Fruit fly (Drosophila melanogaster) whole organism, embryonic: ENCODE data around the gene mnd.
A peak's percentile ranks its signal among the peaks of the same experiment; 100 is the strongest.

Experiments
- CG10431 ChIP-seq: fragments of 200-800 bp; sonication (Bioruptor generic); optimal IDR thresholded peaks from 3 replicates; lab custom pipeline; 2018; ENCODE audit warnings: missing biosample characterization, mild to moderate bottlenecking, missing genetic modification characterization
- CG10543 ChIP-seq: fragments of 200-800 bp; sonication (Bioruptor generic); optimal IDR thresholded peaks from 3 replicates; lab custom pipeline; 2017; ENCODE audit warnings: missing biosample characterization, mild to moderate bottlenecking, missing genetic modification characterization, moderate library complexity
- CG10979 ChIP-seq: fragments of 200-800 bp; sonication (Bioruptor generic); optimal IDR thresholded peaks from 2 replicates; lab custom pipeline; 2018; ENCODE audit warnings: missing biosample characterization, mild to moderate bottlenecking, missing genetic modification characterization, moderate library complexity
- CG11085 ChIP-seq: fragments of 200-800 bp; sonication (Bioruptor generic); IDR thresholded peaks from 2 replicates; pipeline ENCODE4 v1.3.6; 2022; ENCODE audit warnings: missing biosample characterization, missing genetic modification characterization
- CG11504 ChIP-seq: fragments of 200-800 bp; sonication (Bioruptor generic); optimal IDR thresholded peaks from 3 replicates; lab custom pipeline; 2019; ENCODE audit warnings: missing biosample characterization, mild to moderate bottlenecking, missing genetic modification characterization, moderate library complexity
- CG11696 ChIP-seq: fragments of 200-800 bp; sonication (Bioruptor generic); IDR thresholded peaks from 2 replicates; pipeline ENCODE4 v1.3.6; 2022; ENCODE audit warnings: missing biosample characterization, missing genetic modification characterization
- CG12391 ChIP-seq: fragments of 200-800 bp; sonication (Bioruptor generic); optimal IDR thresholded peaks from 3 replicates; lab custom pipeline; 2018; ENCODE audit warnings: missing biosample characterization, mild to moderate bottlenecking, missing genetic modification characterization, moderate library complexity
- CG12659 ChIP-seq: fragments of 200-800 bp; sonication (Bioruptor generic); optimal IDR thresholded peaks from 3 replicates; lab custom pipeline; 2017; ENCODE audit warnings: mild to moderate bottlenecking, missing biosample characterization, missing genetic modification reagents, missing genetic modification characterization
- CG13894 ChIP-seq: fragments of 200-800 bp; sonication (Bioruptor generic); optimal IDR thresholded peaks from 3 replicates; lab custom pipeline; 2018; ENCODE audit warnings: missing biosample characterization, mild to moderate bottlenecking, missing genetic modification characterization, moderate library complexity
- CG16779 ChIP-seq: fragments of 200-800 bp; sonication (Bioruptor generic); IDR thresholded peaks from 2 replicates; pipeline ENCODE4 v1.3.6; 2022; ENCODE audit warnings: missing biosample characterization, missing genetic modification characterization
- CG2712 ChIP-seq: fragments of 200-800 bp; optimal IDR thresholded peaks from 3 replicates; lab custom pipeline; 2019; ENCODE audit warnings: missing biosample characterization, mild to moderate bottlenecking, missing genetic modification characterization, moderate library complexity
- CG34224 ChIP-seq: fragments of 200-800 bp; sonication (Bioruptor generic); IDR thresholded peaks from 3 replicates; pipeline ENCODE4 v1.3.6; 2022; ENCODE audit warnings: missing biosample characterization, missing genetic modification characterization; ENCODE audit not compliant: partially characterized antibody
- CG3995 ChIP-seq: fragments of 200-800 bp; sonication (Bioruptor generic); optimal IDR thresholded peaks from 3 replicates; lab custom pipeline; 2016; ENCODE audit warnings: missing biosample characterization, missing genetic modification characterization
- CG4617 ChIP-seq: fragments of 200-800 bp; sonication (Bioruptor generic); optimal IDR thresholded peaks from 3 replicates; lab custom pipeline; 2016; ENCODE audit warnings: missing biosample characterization, missing genetic modification characterization, borderline replicate concordance
- CG5245 ChIP-seq: fragments of 200-800 bp; sonication (Bioruptor generic); optimal IDR thresholded peaks from 3 replicates; lab custom pipeline; 2016; ENCODE audit warnings: missing biosample characterization, missing genetic modification characterization
- CG6689 ChIP-seq: fragments of 200-800 bp; sonication (Bioruptor generic); IDR thresholded peaks from 2 replicates; pipeline ENCODE4 v1.3.6; 2022; ENCODE audit warnings: missing biosample characterization, missing genetic modification characterization
- CG6813 ChIP-seq: fragments of 200-800 bp; sonication (Bioruptor generic); optimal IDR thresholded peaks from 2 replicates; lab custom pipeline; 2017; ENCODE audit warnings: missing biosample characterization, missing genetic modification characterization, mild to moderate bottlenecking, moderate library complexity, missing genetic modification reagents
- CG6854 ChIP-seq: fragments of 200-800 bp; sonication (Bioruptor generic); optimal IDR thresholded peaks from 3 replicates; lab custom pipeline; 2017; ENCODE audit warnings: missing biosample characterization, mild to moderate bottlenecking, missing genetic modification characterization
- CG7839 ChIP-seq: fragments of 200-800 bp; sonication (Bioruptor generic); optimal IDR thresholded peaks from 3 replicates; lab custom pipeline; 2018; ENCODE audit warnings: missing biosample characterization, mild to moderate bottlenecking, missing genetic modification characterization, moderate library complexity
- CG8944 ChIP-seq: fragments of 200-800 bp; sonication (Bioruptor generic); optimal IDR thresholded peaks from 3 replicates; lab custom pipeline; 2016; ENCODE audit warnings: missing biosample characterization, missing genetic modification characterization
- CkIIα-i1 ChIP-seq: fragments of 200-800 bp; sonication (Bioruptor generic); IDR thresholded peaks from 2 replicates; pipeline ENCODE4 v1.3.6; 2022; ENCODE audit warnings: missing biosample characterization, missing genetic modification characterization
- Doc2 ChIP-seq: fragments of 200-800 bp; sonication (Bioruptor generic); IDR thresholded peaks from 2 replicates; pipeline ENCODE4 v1.3.6; 2022; ENCODE audit warnings: missing biosample characterization, missing genetic modification characterization
- Drgx ChIP-seq: fragments of 200-800 bp; sonication (Bioruptor generic); IDR thresholded peaks from 2 replicates; pipeline ENCODE4 v1.3.6; 2022; ENCODE audit warnings: missing biosample characterization, missing genetic modification characterization
- Ets65A ChIP-seq: fragments of 200-800 bp; sonication (Bioruptor generic); peaks from one replicate; lab custom pipeline; 2016; ENCODE audit warnings: missing biosample characterization, missing genetic modification characterization
- H15 ChIP-seq: fragments of 200-800 bp; sonication (Bioruptor generic); IDR thresholded peaks from 3 replicates; pipeline ENCODE4 v1.3.6; 2022; ENCODE audit warnings: missing biosample characterization, missing genetic modification characterization
- MBD-R2 ChIP-seq: fragments of 200-800 bp; sonication (Bioruptor generic); IDR thresholded peaks from 2 replicates; pipeline ENCODE4 v1.3.6; 2022; ENCODE audit warnings: missing biosample characterization, missing genetic modification characterization
- Rfx ChIP-seq: fragments of 200-800 bp; sonication (Bioruptor generic); IDR thresholded peaks from 2 replicates; pipeline ENCODE4 v1.3.6; 2022; ENCODE audit warnings: missing biosample characterization, missing genetic modification characterization
- TFAM ChIP-seq: fragments of 200-800 bp; sonication (Bioruptor generic); optimal IDR thresholded peaks from 2 replicates; lab custom pipeline; 2017; ENCODE audit warnings: missing biosample characterization, missing genetic modification characterization, inconsistent platforms
- Xrp1 ChIP-seq: fragments of 200-800 bp; sonication (Bioruptor generic); IDR thresholded peaks from 2 replicates; pipeline ENCODE4 v1.3.6; 2022; ENCODE audit warnings: missing biosample characterization, missing genetic modification characterization
- ase ChIP-seq: fragments of 200-800 bp; sonication (Bioruptor generic); IDR thresholded peaks from 3 replicates; pipeline ENCODE4 v1.3.6; 2022; ENCODE audit warnings: missing biosample characterization, missing genetic modification characterization
- bab2 ChIP-seq: fragments of 200-800 bp; sonication (Bioruptor generic); optimal IDR thresholded peaks from 2 replicates; lab custom pipeline; 2016; ENCODE audit warnings: missing biosample characterization, missing genetic modification characterization
- dati ChIP-seq: fragments of 200-800 bp; sonication (Bioruptor generic); IDR thresholded peaks from 2 replicates; pipeline ENCODE4 v1.3.6; 2022; ENCODE audit warnings: missing biosample characterization, missing genetic modification characterization
- dpn ChIP-seq, 2 experiments: fragments of 200-800 bp; sonication (Bioruptor generic); optimal IDR thresholded peaks; 3 replicates each; lab custom pipeline; 2016; ENCODE audit warnings: missing biosample characterization in 2 of 2, missing genetic modification characterization in 2 of 2
- exex ChIP-seq: fragments of 200-800 bp; sonication (Bioruptor generic); optimal IDR thresholded peaks from 4 replicates; lab custom pipeline; 2018; ENCODE audit warnings: missing biosample characterization, mild to moderate bottlenecking, missing genetic modification characterization, moderate library complexity
- gce ChIP-seq: fragments of 200-800 bp; sonication (Bioruptor generic); IDR thresholded peaks from 3 replicates; pipeline ENCODE4 v1.3.6; 2022; ENCODE audit warnings: missing biosample characterization, missing genetic modification characterization
- gem ChIP-seq: fragments of 200-800 bp; sonication (Bioruptor generic); optimal IDR thresholded peaks from 2 replicates; lab custom pipeline; 2019; ENCODE audit warnings: missing biosample characterization, mild to moderate bottlenecking, missing genetic modification characterization, moderate library complexity
- grau ChIP-seq: fragments of 200-800 bp; optimal IDR thresholded peaks from 3 replicates; lab custom pipeline; 2019; ENCODE audit warnings: missing biosample characterization, mild to moderate bottlenecking, missing genetic modification characterization, moderate library complexity
- hkb ChIP-seq, 2 experiments: fragments of 200-800 bp in 1 of 2; fragments of >200 bp in 1 of 2; sonication (Bioruptor generic) in 1 of 2; IDR thresholded peaks in 1 of 2; optimal IDR thresholded peaks in 1 of 2; 2 replicates each; pipeline versions ENCODE4 v1.3.6 to Lab custom; 2017 to 2022; ENCODE audit warnings: missing biosample characterization in 1 of 2, missing genetic modification characterization in 1 of 2
- knrl ChIP-seq: fragments of 200-800 bp; sonication (Bioruptor generic); IDR thresholded peaks from 3 replicates; pipeline ENCODE4 v1.3.6; 2022; ENCODE audit warnings: missing biosample characterization, missing genetic modification characterization; ENCODE audit not compliant: partially characterized antibody
- mam ChIP-seq: fragments of 200-800 bp; sonication (Bioruptor generic); optimal IDR thresholded peaks from 3 replicates; lab custom pipeline; 2016; ENCODE audit warnings: missing biosample characterization, missing genetic modification characterization
- run ChIP-seq: fragments of 200-800 bp; sonication (Bioruptor generic); optimal IDR thresholded peaks from 3 replicates; lab custom pipeline; 2018; ENCODE audit warnings: missing biosample characterization, mild to moderate bottlenecking, missing genetic modification characterization
- stwl ChIP-seq: fragments of 200-800 bp; sonication (Bioruptor generic); optimal IDR thresholded peaks from 3 replicates; lab custom pipeline; 2018; ENCODE audit warnings: missing biosample characterization, mild to moderate bottlenecking, missing genetic modification characterization, moderate library complexity
- sug ChIP-seq: fragments of 200-800 bp; optimal IDR thresholded peaks from 2 replicates; lab custom pipeline; 2019; ENCODE audit warnings: missing biosample characterization, mild to moderate bottlenecking, missing genetic modification characterization, moderate library complexity
- tin ChIP-seq: fragments of 200-800 bp; sonication (Bioruptor generic); optimal IDR thresholded peaks from 3 replicates; lab custom pipeline; 2016; ENCODE audit warnings: missing biosample characterization, missing genetic modification characterization
- tll ChIP-seq, 2 experiments: fragments of 200-800 bp in 1 of 2; fragments of >200 bp in 1 of 2; sonication (Bioruptor generic) in 1 of 2; optimal IDR thresholded peaks; 2 replicates each; lab custom pipeline; 2017 to 2019; ENCODE audit warnings: missing biosample characterization in 2 of 2, missing genetic modification characterization in 2 of 2, mild to moderate bottlenecking in 1 of 2, moderate library complexity in 1 of 2
- usp ChIP-seq: fragments of >200 bp; optimal IDR thresholded peaks from 2 replicates; lab custom pipeline; 2017; ENCODE audit warnings: missing biosample characterization, missing genetic modification characterization

mnd gene

dm6 chr3L:15011638-15012335 is 26.9 kb downstream of the mnd start (continued):
- TF ChIP-seq TFAM (GFP tag; lab: Kevin White, UChicago) (no peak), CG5245 (GFP tag; lab: Kevin White, UChicago) (peak; percentile 58), exex (tag; lab: Kevin White, UChicago) (peak; percentile 16), run (tag; lab: Kevin White, UChicago) (peak; percentile 63), Doc2 (GFP tag; lab: Robert Waterston, UW) (no peak), CG12391 (peak; percentile 85), CG10543 (GFP tag; lab: Kevin White, UChicago) (peak; percentile 7), H15 (GFP tag; lab: Robert Waterston, UW) (0 out of 3 replicates have a peak, but pooled peaks have one; percentile 35), CG10431 (GFP tag; lab: Kevin White, UChicago) (peak; percentile 21), Rfx (GFP tag; lab: Robert Waterston, UW) (peak; percentile 75), CG34224 (no peak), CG13894 (tag; lab: Kevin White, UChicago) (no peak), bab2 (GFP tag; lab: Kevin White, UChicago) (peak; percentile 55), grau (peak; percentile 78), gce (GFP tag; lab: Robert Waterston, UW) (peak; percentile 45; the same call in 1 of the 3 replicates), CG11696 (GFP tag; lab: Robert Waterston, UW) (peak; percentile 47; the same call in 1 of the 2 replicates), ase (GFP tag; lab: Robert Waterston, UW) (peak; percentile 68; the same call in 1 of the 3 replicates), CG16779 (GFP tag; lab: Robert Waterston, UW) (no peak)

- TF ChIP-seq CG3995 (GFP tag; lab: Kevin White, UChicago): no peak
- TF ChIP-seq Drgx (GFP tag; lab: Robert Waterston, UW): peak; percentile 45; the same call in 1 of the 2 replicates
- TF ChIP-seq sug: no peak
- TF ChIP-seq CG4617 (GFP tag; lab: Kevin White, UChicago): no peak
- peak; percentile 2 for TF ChIP-seq CG7839
- peak; percentile 73 for TF ChIP-seq grau
- no peak for TF ChIP-seq CG12391
- peak; percentile 62 for TF ChIP-seq Ets65A (GFP tag; lab: Kevin White, UChicago)
- no peak for TF ChIP-seq CkIIα-i1 (GFP tag; lab: Robert Waterston, UW)
- TF ChIP-seq mam (GFP tag; lab: Kevin White, UChicago): no peak
- TF ChIP-seq gem (tag; lab: Kevin White, UChicago): peak; percentile 28
- TF ChIP-seq tin (GFP tag; lab: Kevin White, UChicago): peak; percentile 2
- TF ChIP-seq dati: no peak
- no peak for TF ChIP-seq stwl (tag; lab: Kevin White, UChicago)
- peak; percentile 20 for TF ChIP-seq CG11504 (tag; lab: Kevin White, UChicago)
- TF ChIP-seq tll (GFP tag; optimal IDR thresholded peaks at IDR 0.05; lab: Kevin White, UChicago): no peak
- TF ChIP-seq knrl (GFP tag; lab: Robert Waterston, UW): no peak
- peak; percentile 23 for TF ChIP-seq CG2712 (tag; lab: Kevin White, UChicago)
- TF ChIP-seq MBD-R2 (GFP tag; lab: Robert Waterston, UW): no peak
Measured at dm6 chr3L:15013296-15013695, 28.4 kb downstream of the mnd start.

dm6 chr3L:15013957-15014692 is 29.2 kb downstream of the mnd start, which contains the start of gene Reck:
TSS of gene Reck (minus strand) at chr3L:15014062.
- TF ChIP-seq usp (no peak), hkb (optimal IDR thresholded peaks at IDR 0.05; lab: Kevin White, UChicago) (no peak), hkb (GFP tag; IDR thresholded peaks at IDR 0.05; lab: Robert Waterston, UW) (peak; percentile 95), CG6813 (peak; percentile 86), CG8944 (GFP tag; lab: Kevin White, UChicago) (peak; percentile 12), Xrp1 (GFP tag; lab: Robert Waterston, UW) (peak; percentile 92), CG6854 (GFP tag; lab: Kevin White, UChicago) (peak; percentile 75), CG11085 (GFP tag; lab: Robert Waterston, UW) (peak; percentile 45; the same call in 1 of the 2 replicates), CG12659 (peak; percentile 73), dpn (GFP tag; optimal IDR thresholded peaks at IDR 0.05; lab: Kevin White, UChicago) (peak; percentile 33 to 82), CG10979 (tag; lab: Kevin White, UChicago) (peak; percentile 89), CG6689 (no peak)
